Fruit fly (Drosophila melanogaster) whole organism, adult: ENCODE results near the gene Klp10A.

ENCODE experiments used
- CG11617 ChIP-seq: fragments of 200-800 bp; sonication (Bioruptor generic); optimal IDR thresholded peaks from 2 replicates; lab custom pipeline; 2017; ENCODE audit warnings: mild to moderate bottlenecking, missing biosample characterization, missing genetic modification reagents, missing genetic modification characterization
- CG5204 ChIP-seq: fragments of 200-800 bp; sonication (Bioruptor generic); optimal IDR thresholded peaks from 2 replicates; lab custom pipeline; 2016; ENCODE audit warnings: missing biosample characterization, missing genetic modification characterization
- CG7045 ChIP-seq: fragments of 200-800 bp; sonication (Bioruptor generic); optimal IDR thresholded peaks from 2 replicates; lab custom pipeline; 2017; ENCODE audit warnings: missing biosample characterization, mild to moderate bottlenecking, missing genetic modification characterization
- CG7101 ChIP-seq: fragments of 200-800 bp; sonication (Bioruptor generic); optimal IDR thresholded peaks from 2 replicates; lab custom pipeline; 2018; ENCODE audit warnings: missing biosample characterization, mild to moderate bottlenecking, missing genetic modification characterization, moderate library complexity
- cic ChIP-seq: fragments of 200-800 bp; sonication (Bioruptor generic); optimal IDR thresholded peaks from 2 replicates; lab custom pipeline; 2017; ENCODE audit warnings: missing biosample characterization, mild to moderate bottlenecking, missing genetic modification characterization, moderate library complexity
- kay ChIP-seq: fragments of 200-800 bp; sonication (Bioruptor generic); peaks from one replicate; lab custom pipeline; 2016; ENCODE audit warnings: missing biosample characterization, missing genetic modification characterization, borderline replicate concordance
- toe ChIP-seq: fragments of 200-800 bp; sonication (Bioruptor generic); optimal IDR thresholded peaks from 2 replicates; lab custom pipeline; 2016; ENCODE audit warnings: missing biosample characterization, missing genetic modification characterization

DNA sequence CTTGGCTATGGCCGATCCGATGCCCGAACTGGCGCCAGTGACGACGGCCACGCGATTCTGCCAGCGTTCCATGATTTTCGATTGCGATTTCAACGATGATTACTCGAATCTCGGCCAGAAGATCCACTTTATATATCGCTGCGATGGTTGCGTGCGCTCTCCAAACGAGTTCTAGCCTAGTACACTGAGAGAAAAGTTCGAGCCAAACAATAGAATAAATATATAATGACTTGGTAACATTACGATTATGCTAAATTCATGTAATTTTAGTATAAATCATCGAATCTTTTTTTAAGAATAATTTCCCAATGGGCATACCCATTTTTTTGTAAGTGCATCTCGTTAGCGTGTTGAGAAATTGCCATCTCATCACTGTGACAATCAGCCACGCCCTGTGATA lies 32.0 kb upstream of the Klp10A start, which contains the start of gene Antdh:
- TF ChIP-seq CG7101 (tag; lab: Kevin White, UChicago) = no peak
- no peak for TF ChIP-seq CG5204 (GFP tag; lab: Kevin White, UChicago)
- TF ChIP-seq CG11617 (GFP tag; lab: Kevin White, UChicago) = no peak
- no peak for TF ChIP-seq toe (GFP tag; lab: Kevin White, UChicago)
- TF ChIP-seq CG7045 (GFP tag; lab: Kevin White, UChicago) = no peak
- TF ChIP-seq kay (GFP tag; lab: Kevin White, UChicago) = no peak
- TF ChIP-seq cic = no peak
